Worm (Caenorhabditis elegans): ENCODE results near the gene M04B2.4.

- TF ChIP-seq lag-1 (GFP tag; IDR thresholded peaks at IDR 0.05) = no peak
- no peak for TF ChIP-seq nfya-1 (tag; optimal IDR thresholded peaks at IDR 0.05; ENCODE audit: borderline replicate concordance, insufficient read depth)
- no peak for TF ChIP-seq snpc-3.4 (tag; optimal IDR thresholded peaks at IDR 0.05)
- TF ChIP-seq T07F8.4 (tag; optimal IDR thresholded peaks at IDR 0.05) = no peak
- TF ChIP-seq unc-62 (GFP tag; optimal IDR thresholded peaks at IDR 0.05) = no peak
- no peak for TF ChIP-seq hmg-20 (GFP tag; IDR thresholded peaks at IDR 0.05)
- TF ChIP-seq lin-35 (GFP tag; optimal IDR thresholded peaks at IDR 0.05) = no peak
- no peak for TF ChIP-seq dpl-1 (GFP tag; optimal IDR thresholded peaks at IDR 0.05)
- no peak for TF ChIP-seq die-1 (tag; optimal IDR thresholded peaks at IDR 0.05)
- TF ChIP-seq C06A6.2 (GFP tag; conservative IDR thresholded peaks at IDR 0.05) = no peak
- TF ChIP-seq mel-28 (tag; optimal IDR thresholded peaks at IDR 0.05; ENCODE audit: borderline replicate concordance) = no peak
- TF ChIP-seq F57C9.4 (tag; optimal IDR thresholded peaks at IDR 0.05) = no peak
- TF ChIP-seq nfya-2 (GFP tag; IDR thresholded peaks at IDR 0.05) = no peak
Measured at ce11 chrIV:11489077-11489476, 31.8 kb downstream of the M04B2.4 start.

Measured in whole organism, young adult.